Worm (Caenorhabditis elegans): ENCODE measurements around the gene R166.2.

DNA sequence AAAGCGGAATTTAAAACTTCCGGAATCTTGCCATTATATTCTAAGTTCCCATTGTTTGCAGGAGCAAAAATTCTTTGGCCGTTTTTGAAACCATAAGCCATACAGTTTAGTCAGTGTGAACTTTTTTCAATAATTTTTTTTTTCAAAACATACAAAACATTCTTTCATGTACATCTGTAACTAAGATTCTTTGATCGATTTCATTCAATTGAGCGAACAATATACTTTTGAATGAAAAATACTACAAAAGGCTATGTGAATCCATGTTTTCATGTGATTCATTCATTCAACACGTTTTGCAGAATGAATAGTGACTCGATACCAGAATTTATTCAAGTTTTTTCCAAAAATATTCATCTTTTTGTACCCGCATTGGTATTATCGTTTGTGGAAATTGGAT, 50.7 kb downstream of the R166.2 start, which contains the start of gene ZK666.15:
- no peak for TF ChIP-seq unc-62 (GFP tag; optimal IDR thresholded peaks at IDR 0.05)
- no peak for TF ChIP-seq ceh-100 (GFP tag; IDR thresholded peaks at IDR 0.05)
- no peak for TF ChIP-seq ceh-27 (GFP tag; optimal IDR thresholded peaks at IDR 0.05)
- TF ChIP-seq F49E8.2 (tag; optimal IDR thresholded peaks at IDR 0.05; ENCODE audit: insufficient read depth), result no peak
- TF ChIP-seq attf-3 (GFP tag; conservative IDR thresholded peaks at IDR 0.05), result no peak
- no peak for TF ChIP-seq nfya-1 (tag; optimal IDR thresholded peaks at IDR 0.05; ENCODE audit: borderline replicate concordance, insufficient read depth)
- no peak for TF ChIP-seq lin-35 (GFP tag; optimal IDR thresholded peaks at IDR 0.05)
- no peak for TF ChIP-seq dpl-1 (GFP tag; optimal IDR thresholded peaks at IDR 0.05)
- no peak for TF ChIP-seq rcor-1 (GFP tag; IDR thresholded peaks at IDR 0.05)
- TF ChIP-seq Y79H2A.3 (GFP tag; conservative IDR thresholded peaks at IDR 0.05), result no peak
- TF ChIP-seq ama-1 (optimal IDR thresholded peaks at IDR 0.05), result no peak
- no peak for TF ChIP-seq ama-1 (GFP tag; optimal IDR thresholded peaks at IDR 0.05)
- TF ChIP-seq ztf-3 (GFP tag; optimal IDR thresholded peaks at IDR 0.05), result no peak
- no peak for TF ChIP-seq nhr-120 (GFP tag; IDR thresholded peaks at IDR 0.05)

All from whole organism, young adult.